Worm (Caenorhabditis elegans) whole organism, L2 larva: Measurements from ENCODE around the gene C35A5.8.

Experiments
- C34F6.9 ChIP-seq: fragments of 150-350 bp; optimal IDR thresholded peaks from 2 replicates; lab custom pipeline; 2014; ENCODE audit warnings: missing biosample characterization, missing genetic modification characterization
- F13H6.1 ChIP-seq: sonication (generic microtip); optimal IDR thresholded peaks from 2 replicates; lab custom pipeline; 2016; ENCODE audit warnings: missing genetic modification characterization, missing compliant biosample characterization
- ama-1 ChIP-seq: fragments of 150-350 bp; optimal IDR thresholded peaks from 2 replicates; lab custom pipeline; 2018; ENCODE audit warnings: inconsistent platforms
- blmp-1 ChIP-seq: sonication (generic microtip); optimal IDR thresholded peaks from 2 replicates; lab custom pipeline; 2017; ENCODE audit warnings: missing genetic modification characterization, mild to moderate bottlenecking, missing compliant biosample characterization, antibody characterized with exemption, moderate library complexity; ENCODE audit not compliant: insufficient read depth
- ceh-82 ChIP-seq: fragments of 150-350 bp; optimal IDR thresholded peaks from 2 replicates; lab custom pipeline; 2014; ENCODE audit warnings: missing biosample characterization, missing genetic modification characterization
- crh-2 ChIP-seq: sonication (generic microtip); optimal IDR thresholded peaks from 2 replicates; lab custom pipeline; 2017; ENCODE audit warnings: missing biosample characterization, missing genetic modification characterization
- dmd-4 ChIP-seq: sonication (generic microtip); optimal IDR thresholded peaks from 2 replicates; lab custom pipeline; 2017; ENCODE audit warnings: missing biosample characterization, missing genetic modification characterization
- egl-27 ChIP-seq: sonication (generic microtip); optimal IDR thresholded peaks from 3 replicates; lab custom pipeline; 2017; ENCODE audit warnings: missing biosample characterization, missing genetic modification reagents, missing genetic modification characterization
- elt-1 ChIP-seq: fragments of 150-350 bp; optimal IDR thresholded peaks from 2 replicates; lab custom pipeline; 2014; ENCODE audit warnings: missing biosample characterization, missing genetic modification characterization
- fos-1 ChIP-seq: fragments of 150-350 bp; optimal IDR thresholded peaks from 2 replicates; lab custom pipeline; 2014; ENCODE audit warnings: missing biosample characterization, missing genetic modification characterization
- gmeb-1 ChIP-seq: fragments of 150-350 bp; optimal IDR thresholded peaks from 2 replicates; lab custom pipeline; 2014; ENCODE audit warnings: missing biosample characterization, missing genetic modification characterization
- lin-13 ChIP-seq: fragments of 150-350 bp; optimal IDR thresholded peaks from 2 replicates; lab custom pipeline; 2014; ENCODE audit warnings: missing biosample characterization, missing genetic modification reagents, missing genetic modification characterization
- lsy-2 ChIP-seq, 2 experiments: fragments of 150-350 bp in 1 of 2; sonication (generic microtip) in 1 of 2; optimal IDR thresholded peaks; 2 replicates each; lab custom pipeline; 2014 to 2017; ENCODE audit warnings: missing biosample characterization in 2 of 2, missing genetic modification characterization in 2 of 2
- mab-5 ChIP-seq: fragments of 150-350 bp; optimal IDR thresholded peaks from 2 replicates; lab custom pipeline; 2014; ENCODE audit warnings: missing biosample characterization, missing genetic modification characterization
- mdl-1 ChIP-seq, 2 experiments: fragments of 150-350 bp in 1 of 2; sonication (generic microtip) in 1 of 2; optimal IDR thresholded peaks; 2 replicates each; lab custom pipeline; 2017; ENCODE audit warnings: missing biosample characterization in 2 of 2, missing genetic modification characterization in 2 of 2
- nhr-12 ChIP-seq: fragments of 150-350 bp; optimal IDR thresholded peaks from 2 replicates; lab custom pipeline; 2014; ENCODE audit warnings: missing biosample characterization, missing genetic modification characterization
- nhr-129 ChIP-seq: fragments of 150-350 bp; optimal IDR thresholded peaks from 2 replicates; lab custom pipeline; 2014; ENCODE audit warnings: missing biosample characterization, missing genetic modification characterization
- nhr-21 ChIP-seq: fragments of 150-350 bp; optimal IDR thresholded peaks from 2 replicates; lab custom pipeline; 2014; ENCODE audit warnings: missing biosample characterization, missing genetic modification characterization
- nhr-23 ChIP-seq: fragments of 150-350 bp; optimal IDR thresholded peaks from 2 replicates; lab custom pipeline; 2014; ENCODE audit warnings: missing biosample characterization, missing genetic modification reagents, missing genetic modification characterization
- nhr-237 ChIP-seq: fragments of 150-350 bp; optimal IDR thresholded peaks from 2 replicates; lab custom pipeline; 2014; ENCODE audit warnings: missing biosample characterization, missing genetic modification characterization
- nhr-25 ChIP-seq: fragments of 150-350 bp; sonication (generic microtip); optimal IDR thresholded peaks from 3 replicates; lab custom pipeline; 2014; ENCODE audit warnings: missing biosample characterization, missing genetic modification characterization
- nhr-6 ChIP-seq: fragments of 150-350 bp; optimal IDR thresholded peaks from 2 replicates; lab custom pipeline; 2014; ENCODE audit warnings: missing biosample characterization, missing genetic modification characterization
- nhr-77 ChIP-seq: fragments of 150-350 bp; optimal IDR thresholded peaks from 2 replicates; lab custom pipeline; 2014; ENCODE audit warnings: missing biosample characterization, missing genetic modification characterization
- peb-1 ChIP-seq: fragments of 150-350 bp; optimal IDR thresholded peaks from 2 replicates; lab custom pipeline; 2014; ENCODE audit warnings: missing biosample characterization, missing genetic modification characterization
- skn-1 ChIP-seq: sonication (generic microtip); optimal IDR thresholded peaks from 2 replicates; lab custom pipeline; 2017; ENCODE audit warnings: missing biosample characterization, missing genetic modification characterization
- sma-3 ChIP-seq: sonication (generic microtip); optimal IDR thresholded peaks from 2 replicates; lab custom pipeline; 2016; ENCODE audit warnings: missing genetic modification reagents, missing genetic modification characterization, missing compliant biosample characterization
- sma-9 ChIP-seq, 2 experiments: fragments of 150-350 bp in 1 of 2; sonication (generic microtip) in 1 of 2; optimal IDR thresholded peaks; 2 replicates each; lab custom pipeline; 2014 to 2016; ENCODE audit warnings: missing genetic modification characterization in 2 of 2, mild to moderate bottlenecking in 1 of 2, missing biosample characterization in 1 of 2, missing compliant biosample characterization in 1 of 2, missing genetic modification reagents in 1 of 2, moderate library complexity in 1 of 2
- snpc-4 ChIP-seq: fragments of 150-350 bp; optimal IDR thresholded peaks from 2 replicates; lab custom pipeline; 2014; ENCODE audit warnings: missing biosample characterization, missing genetic modification characterization
- unc-39 ChIP-seq: fragments of 150-350 bp; optimal IDR thresholded peaks from 2 replicates; lab custom pipeline; 2014; ENCODE audit warnings: missing biosample characterization, missing genetic modification characterization
- unc-55 ChIP-seq: fragments of 150-350 bp; sonication (generic microtip); optimal IDR thresholded peaks from 3 replicates; lab custom pipeline; 2014; ENCODE audit warnings: missing biosample characterization, missing genetic modification reagents, missing genetic modification characterization
- unc-62 ChIP-seq: fragments of 150-350 bp; optimal IDR thresholded peaks from 2 replicates; lab custom pipeline; 2014; ENCODE audit warnings: missing biosample characterization, missing genetic modification reagents, missing genetic modification characterization
- zag-1 ChIP-seq: fragments of 150-350 bp; optimal IDR thresholded peaks from 2 replicates; lab custom pipeline; 2014; ENCODE audit warnings: missing biosample characterization, missing genetic modification characterization
- ztf-11 ChIP-seq: sonication (generic microtip); optimal IDR thresholded peaks from 2 replicates; lab custom pipeline; 2017; ENCODE audit warnings: missing biosample characterization, missing genetic modification characterization
- ztf-4 ChIP-seq: fragments of 150-350 bp; optimal IDR thresholded peaks from 2 replicates; lab custom pipeline; 2014; ENCODE audit warnings: missing biosample characterization, missing genetic modification characterization

Gene C35A5.8

ce11 chrV:10535325-10535724, 9.6 kb upstream of the C35A5.8 start:
- TF ChIP-seq mdl-1 (tag; optimal IDR thresholded peaks at IDR 0.05; lab: Kevin White, UChicago) (peak in 1 of 2 experiments; percentile 12), nhr-6 (tag; lab: Kevin White, UChicago) (no peak), fos-1 (tag; lab: Kevin White, UChicago) (peak; percentile 53), unc-62 (GFP tag; lab: Kevin White, UChicago) (no peak), ama-1 (peak; percentile 62), ztf-4 (tag; lab: Kevin White, UChicago) (peak; percentile 30), nhr-129 (tag; lab: Kevin White, UChicago) (peak; percentile 41), skn-1 (tag; lab: Kevin White, UChicago) (peak; percentile 27), crh-2 (peak; percentile 33), F13H6.1 (tag; lab: Kevin White, UChicago) (peak; percentile 28), nhr-77 (no peak), mab-5 (tag; lab: Kevin White, UChicago) (no peak), nhr-23 (tag; lab: Kevin White, UChicago) (no peak), lin-13 (GFP tag; lab: Kevin White, UChicago) (peak; percentile 28), nhr-25 (tag; lab: Kevin White, UChicago) (peak; percentile 6), nhr-237 (no peak), lsy-2 (tag; optimal IDR thresholded peaks at IDR 0.05; lab: Kevin White, UChicago) (peak in 1 of 2 experiments; percentile 10), unc-55 (GFP tag; lab: Kevin White, UChicago) (peak; percentile 6), C34F6.9 (peak; percentile 41)

DNA sequence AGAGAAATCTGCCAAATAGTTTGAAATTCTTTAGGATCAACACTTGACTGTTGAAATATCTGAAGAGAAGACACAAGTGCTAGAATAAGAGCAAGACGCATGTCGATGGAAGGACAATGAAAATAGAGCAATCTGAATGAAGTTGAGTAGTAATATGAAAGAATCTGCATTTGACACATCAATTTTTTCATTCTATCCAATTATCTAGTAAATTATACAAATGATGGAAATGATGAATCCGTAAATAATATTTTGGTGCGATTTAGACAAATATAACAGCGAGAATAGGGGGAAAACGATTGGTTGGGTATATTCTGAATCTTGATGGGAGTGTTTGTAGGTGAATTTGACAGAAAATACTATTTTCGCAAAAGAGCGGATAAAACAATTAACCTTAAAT, 7.0 kb upstream of the C35A5.8 start, which contains the start of gene txt-10:
TSS of gene txt-10 (minus strand) at position 101 of the 400 bp plus-strand sequence.
- TF ChIP-seq mab-5 (tag; lab: Kevin White, UChicago) = no peak
- no peak for TF ChIP-seq elt-1 (tag; lab: Kevin White, UChicago)
- TF ChIP-seq nhr-77 = no peak
- TF ChIP-seq ztf-11 (tag; lab: Kevin White, UChicago) = no peak
- no peak for TF ChIP-seq lin-13 (GFP tag; lab: Kevin White, UChicago)
- TF ChIP-seq egl-27 (tag; lab: Kevin White, UChicago) = no peak
- TF ChIP-seq peb-1 (tag; lab: Kevin White, UChicago) = no peak
- TF ChIP-seq F13H6.1 (tag; lab: Kevin White, UChicago) = no peak
- TF ChIP-seq ama-1 = no peak
- TF ChIP-seq zag-1 (tag; lab: Kevin White, UChicago) = no peak

ce11 chrV:10529600-10529999, 3.9 kb upstream of the C35A5.8 start:
- TF ChIP-seq dmd-4 (tag; lab: Kevin White, UChicago) (no peak), fos-1 (tag; lab: Kevin White, UChicago) (peak; percentile 22)

DNA sequence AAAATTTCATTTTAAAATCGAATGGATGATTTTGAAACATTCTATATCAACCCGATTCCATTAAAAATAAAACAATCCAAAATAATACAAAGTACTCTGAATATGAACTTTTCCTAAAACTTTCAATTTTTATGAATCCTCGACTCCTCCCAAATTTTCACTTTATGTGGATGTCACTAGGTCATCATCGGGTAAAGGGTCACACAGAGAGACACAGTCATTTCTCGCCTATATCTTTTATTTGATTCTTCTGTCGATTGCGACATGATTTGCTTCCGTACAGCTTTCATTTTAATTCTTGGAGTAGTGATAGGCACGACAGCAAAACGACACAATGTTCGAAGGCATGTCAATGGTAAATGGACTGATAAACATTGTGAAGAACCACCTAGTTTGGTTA, 2.8 kb upstream of the C35A5.8 start, which contains the start of gene F25D1.3:
TSS of gene F25D1.3 (plus strand) at position 225 of the 400 bp plus-strand sequence.
- TF ChIP-seq blmp-1 (tag; lab: Kevin White, UChicago) (peak; percentile 30), gmeb-1 (tag; lab: Kevin White, UChicago) (no peak)

DNA sequence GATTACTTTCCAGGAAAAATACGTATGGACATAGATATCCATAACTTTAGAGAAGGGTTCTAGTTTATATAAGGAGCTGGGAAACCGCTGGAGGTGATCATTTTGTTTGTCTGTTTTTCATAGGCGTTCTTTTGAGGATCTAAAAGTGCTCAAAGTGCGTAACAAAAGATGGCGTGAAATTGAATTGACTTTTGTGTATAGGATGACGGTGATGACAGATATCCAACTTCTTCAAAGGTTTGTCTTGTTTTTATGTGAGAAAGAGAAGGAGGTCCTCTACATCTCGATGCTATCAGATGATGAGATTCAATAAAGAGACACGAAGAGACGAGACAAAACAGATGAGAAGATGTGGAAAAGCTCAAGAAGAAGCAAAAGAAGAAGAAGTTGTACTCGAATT, 9.0 kb downstream of the C35A5.8 start:
- no peak for TF ChIP-seq nhr-25 (tag; lab: Kevin White, UChicago)
- TF ChIP-seq zag-1 (tag; lab: Kevin White, UChicago) = no peak
- no peak for TF ChIP-seq sma-3
- no peak for TF ChIP-seq nhr-21 (tag; lab: Kevin White, UChicago)
- TF ChIP-seq sma-9 (GFP tag; optimal IDR thresholded peaks at IDR 0.05; lab: Kevin White, UChicago) = no peak
- TF ChIP-seq sma-9 (tag; optimal IDR thresholded peaks at IDR 0.05; lab: Kevin White, UChicago) = no peak
- no peak for TF ChIP-seq snpc-4 (tag; lab: Kevin White, UChicago)
- TF ChIP-seq ama-1 = no peak
- TF ChIP-seq fos-1 (tag; lab: Kevin White, UChicago) = no peak
- TF ChIP-seq egl-27 (tag; lab: Kevin White, UChicago) = no peak
- TF ChIP-seq ceh-82 = no peak
- no peak for TF ChIP-seq unc-62 (GFP tag; lab: Kevin White, UChicago)
- TF ChIP-seq unc-39 (tag; lab: Kevin White, UChicago) = no peak
- TF ChIP-seq nhr-12 (tag; lab: Kevin White, UChicago) = no peak
- no peak for TF ChIP-seq nhr-23 (tag; lab: Kevin White, UChicago)
